Fruit fly (Drosophila melanogaster): ENCODE measurements around the gene Arp6.

Arp6 gene

DNA sequence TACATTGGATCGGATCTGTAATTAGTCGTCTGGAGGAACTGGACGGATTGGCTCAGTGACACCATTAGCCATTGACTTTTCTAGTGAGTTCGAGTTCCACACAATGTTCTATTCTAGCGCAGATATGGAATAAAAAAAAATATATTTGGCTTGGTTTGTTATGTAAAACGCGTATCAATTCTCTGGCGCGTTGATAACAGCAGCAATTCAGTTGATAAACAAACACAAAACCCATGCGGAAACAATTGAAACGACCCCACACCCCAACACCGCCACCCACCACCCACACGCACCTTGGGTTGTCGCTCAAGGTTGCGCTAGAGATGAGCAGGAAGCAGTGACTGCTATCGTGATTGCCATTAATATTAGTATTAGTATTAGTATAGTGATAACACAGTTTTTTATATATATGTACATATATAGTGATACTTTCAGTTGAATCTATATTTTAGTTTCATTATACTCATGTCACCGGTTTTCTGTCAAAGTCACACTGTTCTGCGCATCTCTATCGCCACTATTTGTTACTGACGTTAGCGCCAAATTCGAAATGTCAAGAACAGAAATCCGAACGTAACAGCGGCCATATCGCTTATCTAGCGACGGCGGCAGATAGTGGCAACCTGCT, 39.2 kb downstream of the Arp6 start:
- TF ChIP-seq CG8301 (tag; optimal IDR thresholded peaks at IDR 0.05) = peak; percentile 89
- TF ChIP-seq CG10348 (GFP tag; IDR thresholded peaks at IDR 0.05) = peak; percentile 67
- TF ChIP-seq gl (tag; optimal IDR thresholded peaks at IDR 0.05) = peak; percentile 76
- peak; percentile 92 for TF ChIP-seq CG14655 (GFP tag; optimal IDR thresholded peaks at IDR 0.05)
- peak; percentile 2 for TF ChIP-seq EcR (GFP tag; optimal IDR thresholded peaks at IDR 0.05)
- TF ChIP-seq CG9948 (tag; optimal IDR thresholded peaks at IDR 0.05) = peak; percentile 84
- peak; percentile 86 for TF ChIP-seq CG17806 (tag; optimal IDR thresholded peaks at IDR 0.05)
- TF ChIP-seq rn (GFP tag; IDR thresholded peaks at IDR 0.05) = peak; percentile 76
- no peak for TF ChIP-seq Pif1A (GFP tag; optimal IDR thresholded peaks at IDR 0.05)
- no peak for TF ChIP-seq CG13204 (GFP tag; optimal IDR thresholded peaks at IDR 0.05)
- TF ChIP-seq Ets98B (GFP tag; IDR thresholded peaks at IDR 0.05) = peak; percentile 92
- peak; percentile 67 for TF ChIP-seq D1 (tag; optimal IDR thresholded peaks at IDR 0.05)
- TF ChIP-seq CG12605 (GFP tag; IDR thresholded peaks at IDR 0.05) = peak; percentile 64
- peak; percentile 83 for TF ChIP-seq Pif1B (GFP tag; optimal IDR thresholded peaks at IDR 0.05)
- peak; percentile 90 for TF ChIP-seq fd96Ca (GFP tag; IDR thresholded peaks at IDR 0.05)
- TF ChIP-seq CG32121 (GFP tag; IDR thresholded peaks at IDR 0.05) = peak; percentile 95
- TF ChIP-seq CG34367 (tag; optimal IDR thresholded peaks at IDR 0.05) = peak; percentile 75
- peak; percentile 84 for TF ChIP-seq Snoo (tag; optimal IDR thresholded peaks at IDR 0.05)
- peak; percentile 82 for TF ChIP-seq CG15710 (tag; optimal IDR thresholded peaks at IDR 0.05)
- TF ChIP-seq CG8159 (tag; optimal IDR thresholded peaks at IDR 0.05) = peak; percentile 88
- TF ChIP-seq CG4496 (GFP tag; IDR thresholded peaks at IDR 0.05) = peak; percentile 94

DNA sequence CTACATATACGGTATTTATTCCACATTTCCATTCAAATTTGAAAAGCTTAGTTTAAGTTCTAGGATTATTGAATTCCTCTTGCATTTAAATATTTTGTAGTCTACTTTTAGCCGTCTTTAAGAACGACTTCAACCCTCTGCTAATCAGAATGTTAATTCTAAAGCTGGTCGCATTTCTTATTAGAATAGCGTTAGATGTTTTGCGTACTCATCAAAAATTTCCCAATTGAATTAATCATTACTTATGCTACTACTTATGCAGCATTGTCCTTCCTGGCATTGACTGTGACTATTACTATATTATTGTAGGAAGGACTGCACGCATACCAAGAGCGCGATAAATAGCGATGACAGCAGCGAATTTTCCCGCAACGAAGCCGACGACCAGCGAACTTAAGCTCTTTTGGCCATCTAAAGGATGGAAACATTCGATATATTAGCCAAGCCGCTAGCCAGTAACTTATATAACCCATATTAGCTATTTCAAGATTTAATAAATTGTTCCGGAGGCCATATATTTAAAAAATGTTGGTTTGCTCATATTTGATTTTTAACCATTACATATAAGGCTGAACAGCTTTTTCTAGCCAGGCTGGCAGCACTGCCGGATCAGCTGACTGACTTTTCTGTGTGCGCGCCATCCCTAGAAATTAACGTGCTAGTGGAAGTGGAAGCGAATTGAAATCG, 39.9 kb downstream of the Arp6 start, which contains the start of gene CG8128:
CG8128 (plus strand) TSS at position 641 of the 687 bp plus-strand sequence.
- TF ChIP-seq D1 (tag; optimal IDR thresholded peaks at IDR 0.05) = peak; percentile 41
- TF ChIP-seq CG4496 (GFP tag; IDR thresholded peaks at IDR 0.05) = peak; percentile 29; the same call in 2 of the 3 replicates
- no peak for TF ChIP-seq CG9948 (tag; optimal IDR thresholded peaks at IDR 0.05)

DNA sequence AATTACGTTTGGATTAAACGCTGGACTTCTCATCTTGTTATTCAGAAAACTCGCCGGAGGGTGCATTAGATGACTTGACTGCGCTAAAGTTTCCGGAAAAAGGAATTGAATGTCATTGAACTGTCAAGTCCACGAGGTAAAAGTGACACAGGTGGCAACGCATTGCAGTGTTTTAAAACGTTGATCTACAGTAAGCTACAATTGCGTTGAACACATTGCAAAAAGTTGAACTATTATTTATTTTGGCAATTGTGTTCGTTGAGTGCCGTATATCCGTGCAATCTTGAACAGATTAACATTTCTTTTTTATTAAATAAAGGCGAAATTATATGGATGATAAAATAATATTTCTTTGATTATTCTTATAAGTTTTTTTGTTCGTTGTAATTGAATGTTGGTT, 48.2 kb downstream of the Arp6 start, which contains the start of gene CG15599:
CG15599 (minus strand) TSS at position 101 of the 400 bp plus-strand sequence.
- no peak for TF ChIP-seq CG15710 (tag; optimal IDR thresholded peaks at IDR 0.05)
- no peak for TF ChIP-seq CG32121 (GFP tag; IDR thresholded peaks at IDR 0.05)
- TF ChIP-seq CG13204 (GFP tag; optimal IDR thresholded peaks at IDR 0.05) = no peak
- TF ChIP-seq CG14655 (GFP tag; optimal IDR thresholded peaks at IDR 0.05) = no peak
- TF ChIP-seq CG8301 (tag; optimal IDR thresholded peaks at IDR 0.05) = no peak
- TF ChIP-seq EcR (GFP tag; optimal IDR thresholded peaks at IDR 0.05) = no peak
- no peak for TF ChIP-seq CG10348 (GFP tag; IDR thresholded peaks at IDR 0.05)
- TF ChIP-seq Snoo (tag; optimal IDR thresholded peaks at IDR 0.05) = no peak
- TF ChIP-seq CG9948 (tag; optimal IDR thresholded peaks at IDR 0.05) = no peak
- no peak for TF ChIP-seq Pif1A (GFP tag; optimal IDR thresholded peaks at IDR 0.05)
- no peak for TF ChIP-seq D1 (tag; optimal IDR thresholded peaks at IDR 0.05)
- no peak for TF ChIP-seq Ets98B (GFP tag; IDR thresholded peaks at IDR 0.05)
- TF ChIP-seq CG8159 (tag; optimal IDR thresholded peaks at IDR 0.05) = no peak
- TF ChIP-seq Pif1B (GFP tag; optimal IDR thresholded peaks at IDR 0.05) = no peak
- TF ChIP-seq CG34367 (tag; optimal IDR thresholded peaks at IDR 0.05) = no peak
- TF ChIP-seq rn (GFP tag; IDR thresholded peaks at IDR 0.05) = no peak
- TF ChIP-seq gl (tag; optimal IDR thresholded peaks at IDR 0.05) = no peak

Measured in whole organism, pupa.